Fruit fly (Drosophila melanogaster) whole organism, embryonic: ENCODE measurements around the gene CG11085.

Experiments used
- CG10543 ChIP-seq: fragments of 200-800 bp; sonication (Bioruptor generic); optimal IDR thresholded peaks from 3 replicates; lab custom pipeline; 2017; ENCODE audit warnings: missing biosample characterization, mild to moderate bottlenecking, missing genetic modification characterization, moderate library complexity
- CG10654 ChIP-seq: fragments of 200-800 bp; sonication (Bioruptor generic); optimal IDR thresholded peaks from 2 replicates; lab custom pipeline; 2016; ENCODE audit warnings: missing biosample characterization, missing genetic modification characterization
- CG10959 ChIP-seq: fragments of 200-800 bp; sonication (Bioruptor generic); IDR thresholded peaks from 2 replicates; pipeline ENCODE4 v1.3.6; 2022; ENCODE audit warnings: missing biosample characterization, missing genetic modification characterization
- CG12659 ChIP-seq: fragments of 200-800 bp; sonication (Bioruptor generic); optimal IDR thresholded peaks from 3 replicates; lab custom pipeline; 2017; ENCODE audit warnings: mild to moderate bottlenecking, missing biosample characterization, missing genetic modification reagents, missing genetic modification characterization
- CG14014 ChIP-seq: fragments of 200-800 bp; sonication (Bioruptor generic); IDR thresholded peaks from 2 replicates; pipeline ENCODE4 v1.3.6; 2022; ENCODE audit warnings: missing biosample characterization, missing genetic modification characterization
- CG15479 ChIP-seq: fragments of 200-800 bp; sonication (Bioruptor generic); optimal IDR thresholded peaks from 3 replicates; lab custom pipeline; 2019; ENCODE audit warnings: missing biosample characterization, mild to moderate bottlenecking, missing genetic modification characterization, moderate library complexity
- CG16779 ChIP-seq: fragments of 200-800 bp; sonication (Bioruptor generic); IDR thresholded peaks from 2 replicates; pipeline ENCODE4 v1.3.6; 2022; ENCODE audit warnings: missing biosample characterization, missing genetic modification characterization
- CG2120 ChIP-seq: fragments of 200-800 bp; sonication (Bioruptor generic); optimal IDR thresholded peaks from 3 replicates; lab custom pipeline; 2016; ENCODE audit warnings: missing biosample characterization, missing genetic modification characterization
- CG4360 ChIP-seq: fragments of 200-800 bp; sonication (Bioruptor generic); IDR thresholded peaks from 2 replicates; pipeline ENCODE4 v1.3.6; 2022; ENCODE audit warnings: missing biosample characterization, missing genetic modification characterization
- CG6689 ChIP-seq: fragments of 200-800 bp; sonication (Bioruptor generic); IDR thresholded peaks from 2 replicates; pipeline ENCODE4 v1.3.6; 2022; ENCODE audit warnings: missing biosample characterization, missing genetic modification characterization
- CG7786 ChIP-seq: fragments of 200-800 bp; sonication (Bioruptor generic); optimal IDR thresholded peaks from 2 replicates; lab custom pipeline; 2016; ENCODE audit warnings: missing biosample characterization, missing genetic modification characterization
- CG7963 ChIP-seq: fragments of 200-800 bp; sonication (Bioruptor generic); IDR thresholded peaks from 3 replicates; pipeline ENCODE4 v1.3.6; 2022; ENCODE audit warnings: missing biosample characterization, missing genetic modification characterization; ENCODE audit not compliant: partially characterized antibody
- CG8388 ChIP-seq: fragments of 200-800 bp; sonication (Bioruptor generic); optimal IDR thresholded peaks from 2 replicates; lab custom pipeline; 2019; ENCODE audit warnings: missing biosample characterization, mild to moderate bottlenecking, missing genetic modification characterization, moderate library complexity
- CG9932 ChIP-seq: fragments of 200-800 bp; sonication (Bioruptor generic); IDR thresholded peaks from 2 replicates; pipeline ENCODE4 v1.3.6; 2022; ENCODE audit warnings: missing biosample characterization, missing genetic modification characterization
- Dp ChIP-seq: fragments of 200-800 bp; sonication (Bioruptor generic); optimal IDR thresholded peaks from 2 replicates; lab custom pipeline; 2018; ENCODE audit warnings: missing biosample characterization, mild to moderate bottlenecking, missing genetic modification characterization, moderate library complexity
- Elba2 ChIP-seq: fragments of 200-800 bp; sonication (Bioruptor generic); optimal IDR thresholded peaks from 3 replicates; lab custom pipeline; 2016; ENCODE audit warnings: missing biosample characterization, missing genetic modification characterization
- Hr39 ChIP-seq: fragments of >200 bp; optimal IDR thresholded peaks from 2 replicates; lab custom pipeline; 2017
- Med ChIP-seq: fragments of 200-800 bp; sonication (Bioruptor generic); peaks from one replicate; lab custom pipeline; 2016; ENCODE audit warnings: missing biosample characterization, missing genetic modification characterization, mild to moderate bottlenecking, inconsistent platforms, moderate library complexity
- Nf-YB ChIP-seq: fragments of 200-800 bp; sonication (Bioruptor generic); optimal IDR thresholded peaks from 3 replicates; lab custom pipeline; 2019; ENCODE audit warnings: missing biosample characterization, mild to moderate bottlenecking, missing genetic modification characterization, moderate library complexity
- Nf-YC ChIP-seq: fragments of 200-800 bp; optimal IDR thresholded peaks from 3 replicates; lab custom pipeline; 2019; ENCODE audit warnings: missing biosample characterization, mild to moderate bottlenecking, missing genetic modification characterization, moderate library complexity
- Oaz ChIP-seq: fragments of 200-800 bp; sonication (Bioruptor generic); IDR thresholded peaks from 2 replicates; pipeline ENCODE4 v1.3.6; 2022; ENCODE audit warnings: missing biosample characterization, missing genetic modification characterization
- Pdp1 ChIP-seq, 2 experiments: fragments of 200-800 bp; sonication (Bioruptor generic); optimal IDR thresholded peaks; 3 replicates each; lab custom pipeline; 2016; ENCODE audit warnings: missing biosample characterization in 2 of 2, missing genetic modification characterization in 2 of 2, mild to moderate bottlenecking in 1 of 2, moderate library complexity in 1 of 2
- Trl ChIP-seq, 3 experiments: fragments of >200 bp in 2 of 3; fragments of 200-800 bp in 1 of 3; sonication (Bioruptor generic) in 1 of 3; optimal IDR thresholded peaks; 2 replicates in 1 of 3; 3 replicates in 2 of 3; lab custom pipeline; 2016 to 2017; ENCODE audit warnings: missing biosample characterization in 1 of 3, missing genetic modification characterization in 1 of 3
- bigmax ChIP-seq: fragments of 200-800 bp; sonication (Bioruptor generic); optimal IDR thresholded peaks from 2 replicates; lab custom pipeline; 2018; ENCODE audit warnings: missing biosample characterization, mild to moderate bottlenecking, missing genetic modification characterization
- cg ChIP-seq: fragments of 200-800 bp; sonication (Bioruptor generic); optimal IDR thresholded peaks from 3 replicates; lab custom pipeline; 2019; ENCODE audit warnings: missing biosample characterization, mild to moderate bottlenecking, missing genetic modification characterization, moderate library complexity
- chinmo ChIP-seq: fragments of 200-800 bp; sonication (Bioruptor generic); IDR thresholded peaks from 4 replicates; pipeline ENCODE4 v1.3.6; 2022; ENCODE audit warnings: missing biosample characterization, missing genetic modification characterization; ENCODE audit not compliant: partially characterized antibody
- dysf ChIP-seq: fragments of 200-800 bp; sonication (Bioruptor generic); IDR thresholded peaks from 3 replicates; pipeline ENCODE4 v1.3.6; 2022; ENCODE audit warnings: missing biosample characterization, missing genetic modification characterization
- exex ChIP-seq: fragments of 200-800 bp; sonication (Bioruptor generic); optimal IDR thresholded peaks from 4 replicates; lab custom pipeline; 2018; ENCODE audit warnings: missing biosample characterization, mild to moderate bottlenecking, missing genetic modification characterization, moderate library complexity
- insv ChIP-seq, 2 experiments: fragments of 200-800 bp; sonication (Bioruptor generic); optimal IDR thresholded peaks; 3 replicates each; lab custom pipeline; 2016 to 2018; ENCODE audit warnings: missing biosample characterization in 2 of 2, missing genetic modification characterization in 2 of 2
- jumu ChIP-seq: fragments of 200-800 bp; sonication (Bioruptor generic); optimal IDR thresholded peaks from 3 replicates; lab custom pipeline; 2016; ENCODE audit warnings: missing biosample characterization, missing genetic modification characterization
- lbe ChIP-seq: fragments of 200-800 bp; sonication (Bioruptor generic); optimal IDR thresholded peaks from 2 replicates; lab custom pipeline; 2016; ENCODE audit warnings: missing biosample characterization, mild to moderate bottlenecking, missing genetic modification characterization
- lilli ChIP-seq: fragments of 200-800 bp; sonication (Bioruptor generic); optimal IDR thresholded peaks from 3 replicates; lab custom pipeline; 2016; ENCODE audit warnings: missing biosample characterization, missing genetic modification characterization
- mam ChIP-seq: fragments of 200-800 bp; sonication (Bioruptor generic); optimal IDR thresholded peaks from 3 replicates; lab custom pipeline; 2016; ENCODE audit warnings: missing biosample characterization, missing genetic modification characterization
- mld ChIP-seq: fragments of 200-800 bp; sonication (Bioruptor generic); IDR thresholded peaks from 3 replicates; pipeline ENCODE4 v1.3.6; 2022; ENCODE audit warnings: missing biosample characterization, missing genetic modification characterization; ENCODE audit not compliant: partially characterized antibody
- nerfin-1 ChIP-seq: fragments of 200-800 bp; sonication (Bioruptor generic); optimal IDR thresholded peaks from 3 replicates; lab custom pipeline; 2019; ENCODE audit warnings: missing biosample characterization, mild to moderate bottlenecking, missing genetic modification characterization, moderate library complexity
- pfk ChIP-seq: fragments of 200-800 bp; sonication (Bioruptor generic); optimal IDR thresholded peaks from 2 replicates; lab custom pipeline; 2018; ENCODE audit warnings: missing biosample characterization, mild to moderate bottlenecking, missing genetic modification characterization, moderate library complexity
- pho ChIP-seq: fragments of 200-800 bp; sonication (Bioruptor generic); optimal IDR thresholded peaks from 2 replicates; lab custom pipeline; 2016; ENCODE audit warnings: missing biosample characterization, missing genetic modification characterization
- ro ChIP-seq: fragments of 200-800 bp; sonication (Bioruptor generic); IDR thresholded peaks from 2 replicates; pipeline ENCODE4 v1.3.6; 2022; ENCODE audit warnings: missing biosample characterization, missing genetic modification characterization
- row ChIP-seq: fragments of 200-800 bp; sonication (Bioruptor generic); IDR thresholded peaks from 3 replicates; pipeline ENCODE4 v1.3.6; 2022; ENCODE audit warnings: missing biosample characterization, missing genetic modification characterization
- sd ChIP-seq: fragments of 200-800 bp; sonication (Bioruptor generic); optimal IDR thresholded peaks from 3 replicates; lab custom pipeline; 2018; ENCODE audit warnings: missing biosample characterization, mild to moderate bottlenecking, missing genetic modification characterization, moderate library complexity
- sens ChIP-seq: fragments of 200-800 bp; sonication (Bioruptor generic); peaks from one replicate; lab custom pipeline; 2016; ENCODE audit warnings: missing biosample characterization, missing genetic modification characterization
- sna ChIP-seq: fragments of 200-800 bp; sonication (Bioruptor generic); IDR thresholded peaks from 2 replicates; pipeline ENCODE4 v1.3.6; 2022; ENCODE audit warnings: missing biosample characterization, missing genetic modification characterization; ENCODE audit not compliant: partially characterized antibody
- sug ChIP-seq: fragments of 200-800 bp; optimal IDR thresholded peaks from 2 replicates; lab custom pipeline; 2019; ENCODE audit warnings: missing biosample characterization, mild to moderate bottlenecking, missing genetic modification characterization, moderate library complexity
- twi ChIP-seq: fragments of 200-800 bp; optimal IDR thresholded peaks from 2 replicates; lab custom pipeline; 2019; ENCODE audit warnings: missing biosample characterization, mild to moderate bottlenecking, missing genetic modification characterization, moderate library complexity

CG11085 gene

DNA sequence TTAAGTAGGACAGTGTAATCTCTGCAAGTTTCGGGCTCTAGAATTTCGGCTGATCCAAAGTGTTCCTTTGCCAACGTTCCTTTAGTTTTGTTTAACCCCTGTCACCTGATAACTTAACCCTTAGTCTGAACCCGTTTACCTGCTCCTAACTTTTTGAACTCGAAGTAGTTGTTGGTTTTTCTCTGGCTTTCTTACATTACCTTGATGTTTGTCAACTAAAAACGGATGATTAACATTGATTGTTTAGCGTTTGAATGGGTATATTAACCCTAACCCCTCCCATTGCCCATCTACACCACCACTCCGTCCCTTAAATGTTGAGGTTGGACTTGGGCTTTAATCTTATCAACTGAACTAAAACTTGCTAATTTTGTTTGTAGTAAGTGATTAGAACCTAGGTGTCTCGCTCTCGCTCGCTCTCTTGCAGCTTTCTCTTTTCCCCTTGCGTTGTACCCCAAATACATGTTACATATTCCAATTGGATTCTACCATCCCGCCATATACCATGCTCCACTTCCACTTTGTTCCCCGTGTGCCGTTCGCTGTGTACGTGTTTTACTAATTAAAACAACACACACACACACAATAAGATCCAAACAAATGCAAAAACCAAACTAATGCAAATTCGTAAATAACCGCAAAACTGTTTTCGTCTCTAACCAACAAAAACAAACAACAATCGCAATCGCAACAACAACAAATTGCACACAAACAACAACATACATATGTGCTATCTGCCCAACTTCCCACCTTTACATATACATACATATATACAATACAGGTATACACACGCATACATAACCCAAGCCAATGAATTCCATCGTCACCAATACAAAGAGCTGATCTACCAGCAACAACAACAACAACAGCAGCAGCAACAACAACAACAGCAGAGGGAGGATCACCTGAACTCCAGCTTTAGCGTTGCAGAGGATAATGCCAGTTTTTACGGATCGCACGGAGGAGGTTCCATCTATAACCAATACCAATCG, 15.0 kb upstream of the CG11085 start:
- TF ChIP-seq Elba2 (GFP tag; lab: Kevin White, UChicago) = peak; percentile 75
- peak; percentile 32 for TF ChIP-seq bigmax
- peak; percentile 62 for TF ChIP-seq Med (GFP tag; lab: Kevin White, UChicago)
- TF ChIP-seq sug (tag; lab: Kevin White, UChicago) = peak; percentile 18
- TF ChIP-seq pfk (GFP tag; lab: Kevin White, UChicago) = peak; percentile 97
- TF ChIP-seq CG16779 (GFP tag; lab: Robert Waterston, UW) = no peak
- no peak for TF ChIP-seq Dp (GFP tag; lab: Kevin White, UChicago)
- 0 out of 4 replicates have a peak, but pooled peaks have one; percentile 49 for TF ChIP-seq chinmo
- peak; percentile 82 for TF ChIP-seq Nf-YB (GFP tag; lab: Kevin White, UChicago)
- TF ChIP-seq mam = peak; percentile 12
- peak; percentile 85 for TF ChIP-seq cg (GFP tag; lab: Kevin White, UChicago)
- peak; percentile 37 to 94 for TF ChIP-seq insv (GFP tag; optimal IDR thresholded peaks at IDR 0.05; lab: Kevin White, UChicago)
- peak; percentile 60 for TF ChIP-seq CG2120 (GFP tag; lab: Kevin White, UChicago)
- TF ChIP-seq CG4360 (GFP tag; lab: Robert Waterston, UW) = peak; percentile 96
- peak; percentile 43; the same call in 1 of the 3 replicates for TF ChIP-seq row (GFP tag; lab: Robert Waterston, UW)
- TF ChIP-seq CG9932 = peak; percentile 24; the same call in 1 of the 2 replicates
- TF ChIP-seq sna (GFP tag; lab: Robert Waterston, UW) = no peak
- peak; percentile 50 for TF ChIP-seq sens
- peak; percentile 87 for TF ChIP-seq exex
- TF ChIP-seq Oaz (GFP tag; lab: Robert Waterston, UW) = no peak
- no peak for TF ChIP-seq CG8388 (GFP tag; lab: Kevin White, UChicago)
- no peak for TF ChIP-seq CG10654 (GFP tag; lab: Kevin White, UChicago)
- peak; percentile 19 for TF ChIP-seq CG12659 (GFP tag; lab: Kevin White, UChicago)
- TF ChIP-seq pho = peak; percentile 1
- peak; percentile 18 for TF ChIP-seq CG7786 (GFP tag; lab: Kevin White, UChicago)
- peak; percentile 85 for TF ChIP-seq Nf-YC (tag; lab: Kevin White, UChicago)
- TF ChIP-seq CG15479 (GFP tag; lab: Kevin White, UChicago) = peak; percentile 25
- TF ChIP-seq Trl (optimal IDR thresholded peaks at IDR 0.05; lab: Kevin White, UChicago) = peak in 1 of 2 experiments; percentile 4
- TF ChIP-seq Trl (GFP tag; optimal IDR thresholded peaks at IDR 0.05; lab: Kevin White, UChicago) = no peak
- peak; percentile 54; the same call in 1 of the 2 replicates for TF ChIP-seq CG10959 (GFP tag; lab: Robert Waterston, UW)
- TF ChIP-seq Pdp1 (GFP tag; optimal IDR thresholded peaks at IDR 0.05; lab: Kevin White, UChicago) = peak in 1 of 2 experiments; percentile 38

DNA sequence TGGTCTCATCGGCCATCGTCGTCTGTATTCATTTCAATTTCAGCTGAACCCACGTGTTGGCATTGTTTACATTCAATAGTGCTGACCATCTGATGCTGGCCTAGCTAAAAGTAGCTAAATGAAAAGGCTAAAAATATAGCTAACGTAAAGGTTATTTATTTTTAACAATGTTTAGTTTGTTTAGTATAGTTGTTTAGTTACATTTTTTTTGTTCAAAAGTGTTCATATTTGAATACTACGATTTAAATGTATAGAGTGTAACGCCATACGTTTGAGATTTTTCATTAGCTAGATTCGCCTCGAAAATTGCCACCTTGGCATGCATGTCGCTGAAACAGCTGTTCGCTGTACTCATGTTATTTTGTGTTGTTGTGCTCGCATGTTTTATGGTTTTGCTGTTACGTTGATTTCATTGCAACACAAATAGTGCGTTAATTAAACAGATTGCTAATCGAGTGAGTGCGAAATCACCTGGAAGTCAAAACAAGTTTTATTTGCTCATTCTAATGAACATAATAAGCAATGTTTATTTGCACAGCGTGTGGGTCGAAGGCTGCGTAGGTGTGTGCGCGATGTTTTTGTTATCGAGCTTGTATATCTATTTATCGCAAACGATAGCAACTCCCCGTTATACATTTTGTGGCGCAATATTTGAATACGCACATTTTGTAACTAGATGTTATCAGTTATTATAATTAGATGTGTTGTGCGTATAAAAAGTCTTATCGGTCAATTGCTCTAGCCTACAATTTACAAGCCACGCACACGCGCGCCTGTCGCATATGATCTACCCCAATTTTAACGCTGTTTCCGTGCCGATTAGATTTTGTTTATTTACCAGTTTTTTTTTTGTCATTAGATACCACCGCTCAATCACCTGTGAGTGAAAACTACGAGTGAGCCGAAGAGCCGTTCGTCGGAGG, 4.3 kb upstream of the CG11085 start, which contains the start of the genes CG1463 and Fpgs1:
CG1463 (minus strand) TSS at position 132 of the 923 bp plus-strand sequence.
Fpgs1 (plus strand) TSS at position 332 of the 923 bp plus-strand sequence.
- TF ChIP-seq CG9932 (peak; percentile 59), CG7963 (GFP tag; lab: Robert Waterston, UW) (0 out of 3 replicates have a peak, but pooled peaks have one; percentile 46), CG6689 (GFP tag; lab: Robert Waterston, UW) (peak; percentile 72), exex (peak; percentile 80), CG14014 (peak; percentile 17; the same call in 1 of the 2 replicates), dysf (peak; percentile 44; the same call in 2 of the 3 replicates), Hr39 (lab: Kevin White, UChicago) (no peak), twi (peak; percentile 53), jumu (GFP tag; lab: Kevin White, UChicago) (peak; percentile 12), lilli (GFP tag; lab: Kevin White, UChicago) (peak; percentile 55), nerfin-1 (tag; lab: Kevin White, UChicago) (peak; percentile 15), sd (tag; lab: Kevin White, UChicago) (peak; percentile 59), mld (GFP tag; lab: Robert Waterston, UW) (0 out of 3 replicates have a peak, but pooled peaks have one; percentile 44), cg (GFP tag; lab: Kevin White, UChicago) (peak; percentile 71), CG10543 (peak; percentile 37), ro (GFP tag; lab: Robert Waterston, UW) (no peak), lbe (peak; percentile 1)
